Fruit fly (Drosophila melanogaster): ENCODE data around the gene CG6683.
A peak's percentile ranks its signal among the peaks of the same experiment; 100 is the strongest.

CG6683 gene

dm6 chr3L:8523257-8523656 lies 8.5 kb upstream of the CG6683 start, which contains the start of gene GstO2 (continued):
- peak; percentile 1; the same call in 1 of the 3 replicates for TF ChIP-seq CG34422 (GFP tag; IDR thresholded peaks at IDR 0.05)
- TF ChIP-seq Ssrp (tag; optimal IDR thresholded peaks at IDR 0.05): no peak
- no peak for TF ChIP-seq CG17385 (GFP tag; optimal IDR thresholded peaks at IDR 0.05)
- TF ChIP-seq Dp (GFP tag; optimal IDR thresholded peaks at IDR 0.05): peak; percentile 87
- peak; percentile 44; the same call in 1 of the 2 replicates for TF ChIP-seq NFAT (GFP tag; IDR thresholded peaks at IDR 0.05)
- TF ChIP-seq vvl (GFP tag; IDR thresholded peaks at IDR 0.05): no peak
- TF ChIP-seq hbn (GFP tag; IDR thresholded peaks at IDR 0.05; ENCODE audit: partially characterized antibody): peak; percentile 46; the same call in 1 of the 2 replicates
- no peak for TF ChIP-seq CG8281 (tag; optimal IDR thresholded peaks at IDR 0.05)
- peak; percentile 44 for TF ChIP-seq BEAF-32 (GFP tag; optimal IDR thresholded peaks at IDR 0.05)
- no peak for TF ChIP-seq CG12071 (GFP tag; optimal IDR thresholded peaks at IDR 0.05)
- TF ChIP-seq ac (GFP tag; optimal IDR thresholded peaks at IDR 0.05): no peak
- no peak for TF ChIP-seq CG11085 (GFP tag; IDR thresholded peaks at IDR 0.05)
- peak; percentile 98 for TF ChIP-seq wek (GFP tag; optimal IDR thresholded peaks at IDR 0.05)
- peak; percentile 51 for TF ChIP-seq unc-4 (GFP tag; IDR thresholded peaks at IDR 0.05; ENCODE audit: partially characterized antibody)
- no peak for TF ChIP-seq so (GFP tag; IDR thresholded peaks at IDR 0.05)
- TF ChIP-seq CG34224 (GFP tag; IDR thresholded peaks at IDR 0.05; ENCODE audit: partially characterized antibody): peak; percentile 42; the same call in 1 of the 3 replicates
- no peak for TF ChIP-seq CG7745 (tag; optimal IDR thresholded peaks at IDR 0.05)
- TF ChIP-seq pzg (GFP tag; optimal IDR thresholded peaks at IDR 0.05): peak; percentile 46
- no peak for TF ChIP-seq GATAe (GFP tag; conservative IDR thresholded peaks at IDR 0.05)
- TF ChIP-seq cwo (GFP tag; optimal IDR thresholded peaks at IDR 0.05): no peak
- TF ChIP-seq Dbx (GFP tag; IDR thresholded peaks at IDR 0.05): no peak
- TF ChIP-seq ranshi (GFP tag; IDR thresholded peaks at IDR 0.05): no peak
- TF ChIP-seq zf30C (GFP tag; optimal IDR thresholded peaks at IDR 0.05): no peak
- no peak for TF ChIP-seq nom (GFP tag; optimal IDR thresholded peaks at IDR 0.05)
- TF ChIP-seq Ravus (GFP tag; IDR thresholded peaks at IDR 0.05): no peak
- TF ChIP-seq YL-1 (GFP tag; optimal IDR thresholded peaks at IDR 0.05): no peak
- peak; percentile 92 for TF ChIP-seq ERR (GFP tag; optimal IDR thresholded peaks at IDR 0.05)
- TF ChIP-seq bcd (GFP tag; optimal IDR thresholded peaks at IDR 0.05): no peak
- TF ChIP-seq jing (GFP tag; optimal IDR thresholded peaks at IDR 0.05): no peak
- no peak for TF ChIP-seq Hsf (GFP tag; optimal IDR thresholded peaks at IDR 0.05)
- TF ChIP-seq ap (GFP tag; IDR thresholded peaks at IDR 0.05): no peak
- peak; percentile 62 for TF ChIP-seq sug (tag; optimal IDR thresholded peaks at IDR 0.05)
- no peak for TF ChIP-seq Bteb2 (GFP tag; optimal IDR thresholded peaks at IDR 0.05)
- TF ChIP-seq CG9609 (GFP tag; optimal IDR thresholded peaks at IDR 0.05): no peak
- no peak for TF ChIP-seq CG9797 (GFP tag; optimal IDR thresholded peaks at IDR 0.05)
- no peak for TF ChIP-seq Rfx (GFP tag; IDR thresholded peaks at IDR 0.05)
- no peak for TF ChIP-seq CG17568 (GFP tag; optimal IDR thresholded peaks at IDR 0.05)
- no peak for TF ChIP-seq stc (GFP tag; IDR thresholded peaks at IDR 0.05)
- TF ChIP-seq NfI (GFP tag; optimal IDR thresholded peaks at IDR 0.05): no peak
- no peak for TF ChIP-seq Atf3 (GFP tag; optimal IDR thresholded peaks at IDR 0.05)
- no peak for TF ChIP-seq dati (GFP tag; IDR thresholded peaks at IDR 0.05)
- no peak for TF ChIP-seq Kr (GFP tag; optimal IDR thresholded peaks at IDR 0.05)
- TF ChIP-seq CG32767 (GFP tag; IDR thresholded peaks at IDR 0.05): no peak
- TF ChIP-seq D (optimal IDR thresholded peaks at IDR 0.05): no peak
- no peak for TF ChIP-seq D (GFP tag; optimal IDR thresholded peaks at IDR 0.05)
- no peak for TF ChIP-seq Tbp (GFP tag; optimal IDR thresholded peaks at IDR 0.05)
- no peak for TF ChIP-seq CG6854 (GFP tag; optimal IDR thresholded peaks at IDR 0.05)
- no peak for TF ChIP-seq CG14667 (GFP tag; IDR thresholded peaks at IDR 0.05)
- no peak for TF ChIP-seq CG14860 (GFP tag; IDR thresholded peaks at IDR 0.05; ENCODE audit: partially characterized antibody)
- no peak for TF ChIP-seq Hmr (GFP tag; optimal IDR thresholded peaks at IDR 0.05)
- 0 out of 3 replicates have a peak, but pooled peaks have one; percentile 25 for TF ChIP-seq Doc3 (GFP tag; IDR thresholded peaks at IDR 0.05; ENCODE audit: partially characterized antibody)
